Worm (Caenorhabditis elegans) whole organism, young adult: ENCODE data around the gene T25G12.13.

Experiments
- B0019.2 ChIP-seq: fragments of 200-800 bp; sonication (Bioruptor generic); conservative IDR thresholded peaks from 2 replicates; pipeline ENCODE4 v1.3.6; 2022; ENCODE audit warnings: missing genetic modification reagents, missing genetic modification characterization, missing compliant biosample characterization
- F57A8.1 ChIP-seq: fragments of 200-800 bp; sonication (Bioruptor generic); optimal IDR thresholded peaks from 2 replicates; lab custom pipeline; 2018; ENCODE audit warnings: mild to moderate bottlenecking, missing genetic modification characterization, moderate library complexity, missing compliant biosample characterization
- F57C9.4 ChIP-seq: sonication (generic microtip); optimal IDR thresholded peaks from 2 replicates; lab custom pipeline; 2017; ENCODE audit warnings: mild to moderate bottlenecking, missing genetic modification characterization, missing compliant biosample characterization
- ama-1 ChIP-seq, 3 experiments: fragments of 150-350 bp in 1 of 3; sonication (generic microtip) in 2 of 3; optimal IDR thresholded peaks; 2 replicates each; lab custom pipeline; 2014 to 2018; ENCODE audit warnings: missing biosample characterization in 2 of 3, missing genetic modification characterization in 2 of 3, missing genetic modification reagents in 2 of 3
- attf-6 ChIP-seq: fragments of 200-800 bp; sonication (Bioruptor generic); IDR thresholded peaks from 2 replicates; pipeline ENCODE4 v1.3.6; 2022; ENCODE audit warnings: missing genetic modification reagents, missing genetic modification characterization, missing compliant biosample characterization
- bed-2 ChIP-seq: fragments of 200-800 bp; sonication (Bioruptor generic); IDR thresholded peaks from 2 replicates; pipeline ENCODE4 v1.3.6; 2022; ENCODE audit warnings: missing genetic modification reagents, missing genetic modification characterization, missing compliant biosample characterization
- dpff-1 ChIP-seq: sonication (generic microtip); optimal IDR thresholded peaks from 2 replicates; lab custom pipeline; 2017; ENCODE audit warnings: mild to moderate bottlenecking, missing genetic modification characterization, missing compliant biosample characterization
- lin-40 ChIP-seq: sonication (generic microtip); optimal IDR thresholded peaks from 2 replicates; lab custom pipeline; 2016; ENCODE audit warnings: missing genetic modification characterization, mild to moderate bottlenecking, missing compliant biosample characterization, missing genotype, missing genetic modification reagents
- lsy-27 ChIP-seq: sonication (generic microtip); optimal IDR thresholded peaks from 2 replicates; lab custom pipeline; 2017; ENCODE audit warnings: missing genetic modification characterization, mild to moderate bottlenecking, missing compliant biosample characterization, antibody characterized with exemption, missing genotype, borderline replicate concordance; ENCODE audit not compliant: insufficient read depth
- pha-4 ChIP-seq: fragments of 150-350 bp; sonication (generic microtip); optimal IDR thresholded peaks from 2 replicates; lab custom pipeline; 2014; ENCODE audit warnings: missing biosample characterization, missing genetic modification reagents, missing genetic modification characterization
- unc-130 ChIP-seq: sonication (generic microtip); optimal IDR thresholded peaks from 2 replicates; lab custom pipeline; 2016; ENCODE audit warnings: missing genetic modification reagents, missing genetic modification characterization, missing compliant biosample characterization

DNA sequence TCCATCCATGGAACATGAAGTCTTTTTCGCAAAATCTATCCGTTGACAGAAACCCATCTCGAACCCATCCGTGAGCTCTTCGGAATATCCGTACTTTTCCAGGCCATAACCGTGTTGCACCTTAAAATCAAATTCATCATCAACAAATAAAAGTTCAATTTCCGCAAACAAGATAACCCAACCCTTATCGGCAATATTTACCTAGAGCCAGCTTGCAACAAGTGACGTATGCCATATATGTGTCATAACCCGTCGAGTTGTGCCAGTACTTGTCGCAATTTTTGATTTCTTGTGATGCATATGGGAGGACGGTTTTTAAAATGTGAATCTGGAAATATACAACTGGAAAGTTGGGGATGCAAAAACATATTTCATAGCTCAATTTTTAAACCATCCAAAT is 37.3 kb upstream of the T25G12.13 start:
- TF ChIP-seq ama-1 (optimal IDR thresholded peaks at IDR 0.05; lab: Kevin White, UChicago), result no peak
- no peak for TF ChIP-seq ama-1 (GFP tag; optimal IDR thresholded peaks at IDR 0.05; lab: Kevin White, UChicago)
- TF ChIP-seq F57A8.1, result no peak
- no peak for TF ChIP-seq dpff-1 (tag; lab: Kevin White, UChicago)
- TF ChIP-seq lsy-27, result no peak
- no peak for TF ChIP-seq lin-40 (tag; lab: Kevin White, UChicago)
- no peak for TF ChIP-seq unc-130
- no peak for TF ChIP-seq attf-6
- no peak for TF ChIP-seq F57C9.4
- no peak for TF ChIP-seq bed-2 (GFP tag; lab: Robert Waterston, UW)
- TF ChIP-seq B0019.2, result no peak
- TF ChIP-seq pha-4 (tag; lab: Kevin White, UChicago), result no peak
